Worm (Caenorhabditis elegans) whole organism, L4 larva: ENCODE measurements around the gene ZK1240.3.
"Not testable (repeated sequence)": the region's sequence is repeated elsewhere in the genome, so short reads cannot be mapped to it uniquely, and the experiment has no call there.

Source experiments
- D1046.2 ChIP-seq: fragments of 200-800 bp; sonication (Bioruptor generic); IDR thresholded peaks from 2 replicates; pipeline ENCODE4 v1.3.6; 2022; ENCODE audit warnings: missing genetic modification characterization, missing compliant biosample characterization
- F26F4.8 ChIP-seq: fragments of 200-800 bp; sonication (Bioruptor generic); conservative IDR thresholded peaks from 2 replicates; pipeline ENCODE4 v1.3.6; 2022; ENCODE audit warnings: missing genetic modification characterization, missing compliant biosample characterization
- Y5F2A.4 ChIP-seq: fragments of 200-800 bp; sonication (Bioruptor generic); optimal IDR thresholded peaks from 2 replicates; lab custom pipeline; 2018; ENCODE audit warnings: mild to moderate bottlenecking, missing genetic modification characterization, missing compliant biosample characterization
- ZK337.2 ChIP-seq: fragments of 200-800 bp; sonication (Bioruptor generic); IDR thresholded peaks from 2 replicates; pipeline ENCODE4 v1.3.6; 2022; ENCODE audit warnings: missing genetic modification reagents, missing genetic modification characterization, missing compliant biosample characterization
- ZK546.5 ChIP-seq, 2 experiments: sonication (generic microtip); optimal IDR thresholded peaks; 2 replicates each; lab custom pipeline; 2017; ENCODE audit warnings: missing biosample characterization in 2 of 2, missing genetic modification characterization in 2 of 2
- aha-1 ChIP-seq: fragments of 150-350 bp; peaks from one replicate; lab custom pipeline; 2014; ENCODE audit warnings: missing biosample characterization, missing genetic modification characterization
- aly-2 ChIP-seq: sonication (generic microtip); optimal IDR thresholded peaks from 2 replicates; lab custom pipeline; 2018; ENCODE audit warnings: missing biosample characterization, missing genetic modification characterization
- ceh-32 ChIP-seq: sonication (generic microtip); optimal IDR thresholded peaks from 2 replicates; lab custom pipeline; 2016; ENCODE audit warnings: mild to moderate bottlenecking, missing genetic modification characterization, missing compliant biosample characterization; ENCODE audit not compliant: poor library complexity
- ceh-82 ChIP-seq: sonication (generic microtip); optimal IDR thresholded peaks from 2 replicates; lab custom pipeline; 2017; ENCODE audit warnings: missing biosample characterization, missing genetic modification characterization
- dmd-6 ChIP-seq: fragments of 200-800 bp; sonication (Bioruptor generic); IDR thresholded peaks from 2 replicates; pipeline ENCODE4 v1.3.6; 2022; ENCODE audit warnings: missing genetic modification reagents, missing genetic modification characterization, missing compliant biosample characterization
- duxl-1 ChIP-seq: sonication (generic microtip); optimal IDR thresholded peaks from 2 replicates; lab custom pipeline; 2016; ENCODE audit warnings: mild to moderate bottlenecking, missing genetic modification characterization, moderate library complexity, missing compliant biosample characterization; ENCODE audit not compliant: poor library complexity
- egl-27 ChIP-seq: sonication (generic microtip); optimal IDR thresholded peaks from 3 replicates; lab custom pipeline; 2017; ENCODE audit warnings: missing biosample characterization, missing genetic modification reagents, missing genetic modification characterization
- jun-1 ChIP-seq: fragments of 150-350 bp; optimal IDR thresholded peaks from 2 replicates; lab custom pipeline; 2014; ENCODE audit warnings: missing biosample characterization, missing genetic modification reagents, missing genetic modification characterization
- lin-13 ChIP-seq: fragments of 150-350 bp; optimal IDR thresholded peaks from 2 replicates; lab custom pipeline; 2014; ENCODE audit warnings: missing biosample characterization, missing genetic modification reagents, missing genetic modification characterization
- lsy-2 ChIP-seq, 2 experiments: fragments of 150-350 bp in 1 of 2; sonication (generic microtip) in 1 of 2; optimal IDR thresholded peaks; 2 replicates each; lab custom pipeline; 2014 to 2017; ENCODE audit warnings: missing biosample characterization in 2 of 2, missing genetic modification characterization in 2 of 2
- madf-9 ChIP-seq: fragments of 200-800 bp; sonication (Bioruptor generic); conservative IDR thresholded peaks from 2 replicates; pipeline ENCODE4 v1.3.6; 2022; ENCODE audit warnings: missing genetic modification reagents, missing genetic modification characterization, missing compliant biosample characterization
- nhr-102 ChIP-seq: sonication (generic microtip); optimal IDR thresholded peaks from 2 replicates; lab custom pipeline; 2016; ENCODE audit warnings: mild to moderate bottlenecking, missing genetic modification characterization, moderate library complexity, missing compliant biosample characterization
- nhr-237 ChIP-seq: sonication (generic microtip); optimal IDR thresholded peaks from 2 replicates; lab custom pipeline; 2017; ENCODE audit warnings: missing biosample characterization, missing genetic modification characterization
- nhr-25 ChIP-seq: sonication (generic microtip); optimal IDR thresholded peaks from 2 replicates; lab custom pipeline; 2017; ENCODE audit warnings: missing genetic modification characterization, mild to moderate bottlenecking, missing compliant biosample characterization, antibody characterized with exemption, moderate library complexity, borderline replicate concordance; ENCODE audit not compliant: insufficient read depth
- nhr-41 ChIP-seq: fragments of 200-800 bp; sonication (Bioruptor generic); IDR thresholded peaks from 2 replicates; pipeline ENCODE4 v1.3.6; 2022; ENCODE audit warnings: missing genetic modification reagents, missing genetic modification characterization, missing compliant biosample characterization
- nhr-77 ChIP-seq: fragments of 150-350 bp; optimal IDR thresholded peaks from 2 replicates; lab custom pipeline; 2014; ENCODE audit warnings: missing biosample characterization, missing genetic modification characterization
- php-3 ChIP-seq: fragments of 200-800 bp; sonication (Bioruptor generic); IDR thresholded peaks from 2 replicates; pipeline ENCODE4 v1.3.6; 2022; ENCODE audit warnings: missing genetic modification reagents, missing genetic modification characterization, missing compliant biosample characterization
- pqm-1 ChIP-seq: sonication (generic microtip); optimal IDR thresholded peaks from 2 replicates; lab custom pipeline; 2017; ENCODE audit warnings: missing biosample characterization, missing genetic modification characterization
- sdz-12 ChIP-seq: fragments of 200-800 bp; sonication (Bioruptor generic); optimal IDR thresholded peaks from 2 replicates; lab custom pipeline; 2018; ENCODE audit warnings: mild to moderate bottlenecking, missing genetic modification characterization, missing compliant biosample characterization
- set-16 ChIP-seq: fragments of 200-800 bp; sonication (Bioruptor generic); IDR thresholded peaks from 2 replicates; pipeline ENCODE4 v1.3.6; 2022; ENCODE audit warnings: missing genetic modification reagents, missing genetic modification characterization, missing compliant biosample characterization
- skn-1 ChIP-seq: fragments of 150-350 bp; optimal IDR thresholded peaks from 2 replicates; lab custom pipeline; 2014; ENCODE audit warnings: missing biosample characterization, missing genetic modification characterization
- snpc-4 ChIP-seq: fragments of 150-350 bp; optimal IDR thresholded peaks from 2 replicates; lab custom pipeline; 2014; ENCODE audit warnings: missing biosample characterization, missing genetic modification characterization
- spr-3 ChIP-seq: fragments of 200-800 bp; sonication (Bioruptor generic); optimal IDR thresholded peaks from 2 replicates; lab custom pipeline; 2018; ENCODE audit warnings: mild to moderate bottlenecking, missing genetic modification characterization, missing compliant biosample characterization
- unc-39 ChIP-seq: sonication (generic microtip); optimal IDR thresholded peaks from 2 replicates; lab custom pipeline; 2017; ENCODE audit warnings: missing biosample characterization, missing genetic modification characterization
- unc-62 ChIP-seq, 3 experiments: fragments of 150-350 bp in 1 of 3; sonication (generic microtip); optimal IDR thresholded peaks in 2 of 3; peaks in 1 of 3; 1 replicate in 1 of 3; 2 replicates in 2 of 3; lab custom pipeline; 2014 to 2017; ENCODE audit warnings: missing biosample characterization in 3 of 3, missing genetic modification characterization in 3 of 3, missing genetic modification reagents in 3 of 3, missing genotype in 1 of 3
- zip-11 ChIP-seq: fragments of 200-800 bp; sonication (Bioruptor generic); IDR thresholded peaks from 2 replicates; pipeline ENCODE4 v1.3.6; 2022; ENCODE audit warnings: missing genetic modification characterization, missing compliant biosample characterization

ZK1240.3 gene

DNA sequence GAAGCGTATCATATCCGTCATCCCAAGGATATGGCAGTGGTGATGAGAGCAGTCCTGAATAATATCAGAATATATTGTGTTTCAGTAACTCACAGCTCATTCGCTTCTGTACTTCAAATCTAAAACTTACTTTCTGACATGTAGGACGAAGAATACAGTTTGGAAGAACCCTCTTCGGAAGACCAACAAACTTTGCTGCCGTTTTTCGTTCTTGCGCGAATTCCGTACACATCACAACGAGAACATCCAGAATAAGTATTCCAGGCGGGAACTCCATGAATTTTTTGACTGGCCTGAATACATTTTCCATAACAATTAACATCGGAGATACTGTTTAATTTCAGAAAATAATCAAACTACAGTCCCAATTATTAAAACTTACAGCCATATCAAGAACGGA, 42.7 kb upstream of the ZK1240.3 start, which contains the start of gene K09F6.15:
TSS of gene K09F6.15 (minus strand) at position 101 of the 400 bp plus-strand sequence.
- TF ChIP-seq nhr-77 (tag; lab: Kevin White, UChicago): no peak
- TF ChIP-seq nhr-237 (tag; lab: Kevin White, UChicago): no peak
- no peak for TF ChIP-seq lsy-2 (tag; optimal IDR thresholded peaks at IDR 0.05; lab: Kevin White, UChicago)
- no peak for TF ChIP-seq nhr-102 (tag; lab: Kevin White, UChicago)
- TF ChIP-seq unc-39 (tag; lab: Kevin White, UChicago): no peak
- no peak for TF ChIP-seq F26F4.8
- TF ChIP-seq snpc-4: no peak
- TF ChIP-seq jun-1 (tag; lab: Kevin White, UChicago): no peak
- no peak for TF ChIP-seq skn-1 (tag; lab: Kevin White, UChicago)

DNA sequence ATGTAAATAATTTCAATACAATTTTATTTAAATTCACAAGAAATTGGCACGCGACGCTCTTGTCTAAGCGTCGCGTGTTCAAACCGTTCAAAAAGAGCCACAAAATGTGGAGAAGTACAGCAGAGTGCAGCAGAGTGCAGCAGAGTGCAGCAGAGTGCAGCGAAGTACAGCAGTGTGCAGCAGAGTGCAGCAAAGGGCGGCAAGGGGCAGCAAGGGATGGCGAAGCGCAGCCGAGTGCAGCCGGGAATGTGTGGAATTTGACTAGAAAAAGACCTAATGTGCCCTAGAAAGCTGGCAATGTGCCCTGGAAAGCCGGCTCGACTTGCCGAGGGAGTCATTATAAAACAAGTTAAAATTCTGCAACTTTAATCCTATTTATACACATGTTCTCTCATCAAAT, 40.9 kb upstream of the ZK1240.3 start, which contains the start of gene K09F6.6:
TSS of gene K09F6.6 (minus strand) at position 43 of the 400 bp plus-strand sequence.
- TF ChIP-seq F26F4.8 (0 out of 2 replicates have a peak, but pooled peaks have one; percentile 47), unc-62 (GFP tag; optimal IDR thresholded peaks at IDR 0.05 in 1 of 2; lab: Kevin White, UChicago) (no peak), unc-62 (tag; optimal IDR thresholded peaks at IDR 0.05; lab: Kevin White, UChicago) (no peak), nhr-25 (no peak), ZK337.2 (peak; percentile 27; the same call in 1 of the 2 replicates), D1046.2 (0 out of 2 replicates have a peak, but pooled peaks have one; percentile 11), set-16 (GFP tag; lab: Robert Waterston, UW) (peak; percentile 70)

DNA sequence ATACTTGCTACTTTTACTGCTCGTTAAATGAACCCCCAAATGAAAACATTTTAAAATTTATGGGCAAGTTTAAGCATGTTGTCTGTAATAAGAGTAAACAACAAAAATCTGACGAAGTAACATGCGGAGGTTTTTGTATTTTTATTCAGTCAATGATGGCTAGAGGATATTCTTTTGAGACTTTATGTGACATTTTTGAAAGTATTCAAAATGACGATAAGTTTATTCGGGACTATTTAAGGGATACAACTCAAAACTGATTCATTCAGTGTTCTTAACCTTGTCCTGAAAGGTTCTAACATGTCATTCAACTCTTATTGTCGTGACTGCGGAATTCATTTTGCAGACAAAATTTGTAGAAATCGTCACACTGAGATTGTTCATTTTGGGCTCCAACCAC, 40.3 kb upstream of the ZK1240.3 start, which contains the start of gene K09F6.11:
TSS of gene K09F6.11 (plus strand) at position 301 of the 400 bp plus-strand sequence.
- peak in 1 of 2 experiments; percentile 48 for TF ChIP-seq unc-62 (GFP tag; optimal IDR thresholded peaks at IDR 0.05 in 1 of 2; lab: Kevin White, UChicago)
- no peak for TF ChIP-seq unc-62 (tag; optimal IDR thresholded peaks at IDR 0.05; lab: Kevin White, UChicago)
- no peak for TF ChIP-seq sdz-12 (GFP tag; lab: Kevin White, UChicago)

DNA sequence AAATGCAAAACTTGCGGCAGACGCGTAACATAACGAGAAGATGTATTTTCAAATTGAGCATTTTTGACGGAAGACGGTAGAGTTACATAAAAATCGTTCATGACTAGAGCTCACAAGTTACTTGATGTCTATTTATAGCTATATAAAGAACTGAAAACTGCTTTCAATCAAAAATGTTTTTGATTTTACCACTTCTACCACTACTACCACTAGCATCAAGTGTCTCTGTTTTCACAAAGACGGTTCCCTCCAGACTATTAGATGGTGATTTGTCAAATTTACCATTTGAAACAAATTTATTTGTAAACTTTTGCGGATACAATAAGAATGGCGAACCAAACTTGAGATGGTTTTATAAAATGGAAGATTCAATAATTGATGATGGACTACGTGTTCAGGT, 37.5 kb upstream of the ZK1240.3 start, which contains the start of gene K09F6.9:
TSS of gene K09F6.9 (minus strand) at position 101 of the 400 bp plus-strand sequence.
- TF ChIP-seq spr-3 (GFP tag; lab: Kevin White, UChicago); ZK546.5 (tag; optimal IDR thresholded peaks at IDR 0.05; lab: Kevin White, UChicago); lin-13 (GFP tag; lab: Kevin White, UChicago): not testable (repeated sequence)

DNA sequence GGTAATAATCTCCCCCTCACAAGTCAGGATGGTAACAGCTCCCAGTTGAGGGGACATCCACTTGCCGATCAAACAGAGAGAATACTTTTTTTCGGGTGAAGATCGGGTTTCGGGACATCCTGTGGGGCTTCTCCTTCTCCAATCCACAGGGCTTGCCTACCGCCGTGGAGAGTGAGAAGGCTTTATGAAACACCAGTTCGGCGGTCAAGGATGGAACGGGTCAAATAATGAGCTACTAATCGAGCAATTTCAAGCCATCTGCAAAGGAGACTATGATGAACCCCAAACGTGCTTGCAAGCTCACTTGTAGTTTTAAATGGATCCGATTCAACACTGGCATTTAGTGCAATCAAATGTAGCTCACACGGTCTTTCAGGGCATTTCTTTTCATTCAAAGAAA, 35.4 kb upstream of the ZK1240.3 start:
- TF ChIP-seq ceh-32 (tag; lab: Kevin White, UChicago) (no peak), unc-62 (GFP tag; optimal IDR thresholded peaks at IDR 0.05 in 1 of 2; lab: Kevin White, UChicago) (peak in 1 of 2 experiments; percentile 92), unc-62 (tag; optimal IDR thresholded peaks at IDR 0.05; lab: Kevin White, UChicago) (no peak)

DNA sequence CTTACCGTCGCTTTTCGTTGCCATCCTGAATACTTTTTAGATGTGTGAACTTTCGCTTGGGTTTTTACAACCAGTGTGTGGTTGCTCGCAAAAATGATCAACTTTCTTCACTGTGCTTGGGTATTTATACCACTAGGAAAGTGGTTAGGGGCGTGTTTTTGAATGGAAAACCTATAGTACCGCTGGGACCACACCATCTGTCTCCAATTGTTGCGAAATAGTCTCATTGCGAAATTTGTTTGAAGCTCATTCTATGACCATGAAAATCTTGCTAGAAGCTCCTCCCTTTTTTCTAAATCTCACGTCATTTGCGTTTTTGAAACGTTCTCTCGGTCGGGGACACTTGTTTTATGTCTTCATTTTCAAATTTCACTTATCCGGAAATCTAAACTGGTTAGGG, 31.3 kb upstream of the ZK1240.3 start, which contains the start of the genes K09F6.10 and K09F6.13:
TSS of gene K09F6.10 (minus strand) at position 86 of the 400 bp plus-strand sequence.
TSS of gene K09F6.13 (plus strand) at position 317 of the 400 bp plus-strand sequence.
- TF ChIP-seq madf-9 (GFP tag; lab: Robert Waterston, UW) (no peak), duxl-1 (no peak), pqm-1 (no peak), ceh-82 (tag; lab: Kevin White, UChicago) (no peak), dmd-6 (GFP tag; lab: Robert Waterston, UW) (no peak), Y5F2A.4 (GFP tag; lab: Kevin White, UChicago) (no peak), nhr-102 (tag; lab: Kevin White, UChicago) (no peak), aha-1 (tag; lab: Kevin White, UChicago) (no peak), aly-2 (tag; lab: Kevin White, UChicago) (no peak), zip-11 (GFP tag; lab: Robert Waterston, UW) (no peak), set-16 (GFP tag; lab: Robert Waterston, UW) (no peak), spr-3 (GFP tag; lab: Kevin White, UChicago) (no peak), nhr-41 (GFP tag; lab: Robert Waterston, UW) (no peak), ceh-32 (tag; lab: Kevin White, UChicago) (no peak), egl-27 (tag; lab: Kevin White, UChicago) (no peak), php-3 (no peak)
